Worm (Caenorhabditis elegans): ENCODE results near the gene tpa-1.

DNA sequence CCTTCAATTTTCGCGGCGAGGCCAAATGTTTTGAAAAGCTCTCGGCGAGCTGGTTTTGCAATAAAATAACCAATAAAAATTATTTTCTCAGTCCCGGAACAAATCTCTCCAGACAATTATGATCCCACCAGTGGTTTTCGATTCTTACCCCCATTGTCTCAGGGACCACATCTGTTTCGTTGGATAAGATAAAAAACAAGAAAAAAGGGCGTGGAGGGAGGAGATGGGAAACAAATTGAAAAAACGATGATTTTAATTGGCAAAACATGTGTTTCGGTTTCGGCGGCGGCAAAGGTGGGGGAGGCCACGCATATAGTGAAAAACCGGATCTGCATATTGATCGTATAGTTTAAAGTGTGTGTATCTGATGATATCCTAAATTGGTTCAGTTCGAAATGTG, 10.8 kb upstream of the tpa-1 start:
- TF ChIP-seq snpc-4 (tag; optimal IDR thresholded peaks at IDR 0.05) (no peak), pha-4 (tag; optimal IDR thresholded peaks at IDR 0.05) (no peak), sptf-1 (tag; optimal IDR thresholded peaks at IDR 0.05) (no peak), ztf-11 (tag; optimal IDR thresholded peaks at IDR 0.05) (no peak), lsy-2 (tag; optimal IDR thresholded peaks at IDR 0.05) (no peak), ceh-43 (GFP tag; optimal IDR thresholded peaks at IDR 0.05) (no peak), unc-39 (tag; optimal IDR thresholded peaks at IDR 0.05) (no peak), nhr-237 (tag; optimal IDR thresholded peaks at IDR 0.05) (no peak), lin-13 (tag; optimal IDR thresholded peaks at IDR 0.05) (no peak), ces-1 (GFP tag; optimal IDR thresholded peaks at IDR 0.05) (no peak), elt-3 (tag; optimal IDR thresholded peaks at IDR 0.05) (no peak), elt-1 (tag; optimal IDR thresholded peaks at IDR 0.05; ENCODE audit: borderline replicate concordance, insufficient read depth) (no peak), mep-1 (tag; optimal IDR thresholded peaks at IDR 0.05) (no peak), nhr-76 (tag; optimal IDR thresholded peaks at IDR 0.05) (no peak)

Data from whole organism, mixed stage, embryonic.